Worm (Caenorhabditis elegans) whole organism, L2 larva: ENCODE data around the gene hot-1.

Experiments used
- C34F6.9 ChIP-seq: fragments of 150-350 bp; optimal IDR thresholded peaks from 2 replicates; lab custom pipeline; 2014; ENCODE audit warnings: missing biosample characterization, missing genetic modification characterization
- F13H6.1 ChIP-seq: sonication (generic microtip); optimal IDR thresholded peaks from 2 replicates; lab custom pipeline; 2016; ENCODE audit warnings: missing genetic modification characterization, missing compliant biosample characterization
- R02D3.7 ChIP-seq: fragments of 150-350 bp; optimal IDR thresholded peaks from 2 replicates; lab custom pipeline; 2014; ENCODE audit warnings: missing biosample characterization, missing genetic modification characterization
- Y55F3AM.14 ChIP-seq: fragments of 200-800 bp; sonication (Bioruptor generic); optimal IDR thresholded peaks from 2 replicates; lab custom pipeline; 2018; ENCODE audit warnings: mild to moderate bottlenecking, missing genetic modification characterization, missing compliant biosample characterization
- ZK546.5 ChIP-seq: sonication (generic microtip); optimal IDR thresholded peaks from 2 replicates; lab custom pipeline; 2017; ENCODE audit warnings: missing biosample characterization, missing genetic modification characterization
- alr-1 ChIP-seq: fragments of 150-350 bp; optimal IDR thresholded peaks from 2 replicates; lab custom pipeline; 2014; ENCODE audit warnings: missing biosample characterization, missing genetic modification characterization
- aly-2 ChIP-seq: fragments of 150-350 bp; optimal IDR thresholded peaks from 2 replicates; lab custom pipeline; 2014; ENCODE audit warnings: missing biosample characterization, missing genetic modification characterization
- ama-1 ChIP-seq: fragments of 150-350 bp; optimal IDR thresholded peaks from 2 replicates; lab custom pipeline; 2018; ENCODE audit warnings: inconsistent platforms
- blmp-1 ChIP-seq: sonication (generic microtip); optimal IDR thresholded peaks from 2 replicates; lab custom pipeline; 2017; ENCODE audit warnings: missing genetic modification characterization, mild to moderate bottlenecking, missing compliant biosample characterization, antibody characterized with exemption, moderate library complexity; ENCODE audit not compliant: insufficient read depth
- ceh-16 ChIP-seq: fragments of 150-350 bp; optimal IDR thresholded peaks from 2 replicates; lab custom pipeline; 2014; ENCODE audit warnings: missing biosample characterization, missing genetic modification characterization
- ceh-82 ChIP-seq: fragments of 150-350 bp; optimal IDR thresholded peaks from 2 replicates; lab custom pipeline; 2014; ENCODE audit warnings: missing biosample characterization, missing genetic modification characterization
- crh-2 ChIP-seq: sonication (generic microtip); optimal IDR thresholded peaks from 2 replicates; lab custom pipeline; 2017; ENCODE audit warnings: missing biosample characterization, missing genetic modification characterization
- dmd-4 ChIP-seq: sonication (generic microtip); optimal IDR thresholded peaks from 2 replicates; lab custom pipeline; 2017; ENCODE audit warnings: missing biosample characterization, missing genetic modification characterization
- egl-27 ChIP-seq: sonication (generic microtip); optimal IDR thresholded peaks from 3 replicates; lab custom pipeline; 2017; ENCODE audit warnings: missing biosample characterization, missing genetic modification reagents, missing genetic modification characterization
- elt-1 ChIP-seq: fragments of 150-350 bp; optimal IDR thresholded peaks from 2 replicates; lab custom pipeline; 2014; ENCODE audit warnings: missing biosample characterization, missing genetic modification characterization
- fos-1 ChIP-seq: fragments of 150-350 bp; optimal IDR thresholded peaks from 2 replicates; lab custom pipeline; 2014; ENCODE audit warnings: missing biosample characterization, missing genetic modification characterization
- gmeb-1 ChIP-seq: fragments of 150-350 bp; optimal IDR thresholded peaks from 2 replicates; lab custom pipeline; 2014; ENCODE audit warnings: missing biosample characterization, missing genetic modification characterization
- lin-11 ChIP-seq: fragments of 150-350 bp; sonication (generic microtip); optimal IDR thresholded peaks from 2 replicates; lab custom pipeline; 2014; ENCODE audit warnings: missing biosample characterization, missing genetic modification characterization, inconsistent platforms, mixed read lengths
- lsy-2 ChIP-seq, 2 experiments: fragments of 150-350 bp in 1 of 2; sonication (generic microtip) in 1 of 2; optimal IDR thresholded peaks; 2 replicates each; lab custom pipeline; 2014 to 2017; ENCODE audit warnings: missing biosample characterization in 2 of 2, missing genetic modification characterization in 2 of 2
- mab-5 ChIP-seq: fragments of 150-350 bp; optimal IDR thresholded peaks from 2 replicates; lab custom pipeline; 2014; ENCODE audit warnings: missing biosample characterization, missing genetic modification characterization
- mbf-1 ChIP-seq: sonication (generic microtip); optimal IDR thresholded peaks from 2 replicates; lab custom pipeline; 2017; ENCODE audit warnings: missing biosample characterization, missing genetic modification characterization
- mdl-1 ChIP-seq, 2 experiments: fragments of 150-350 bp in 1 of 2; sonication (generic microtip) in 1 of 2; optimal IDR thresholded peaks; 2 replicates each; lab custom pipeline; 2017; ENCODE audit warnings: missing biosample characterization in 2 of 2, missing genetic modification characterization in 2 of 2
- nhr-10 ChIP-seq: sonication (generic microtip); optimal IDR thresholded peaks from 2 replicates; lab custom pipeline; 2017; ENCODE audit warnings: missing biosample characterization, missing genetic modification characterization
- nhr-11 ChIP-seq: fragments of 150-350 bp; optimal IDR thresholded peaks from 2 replicates; lab custom pipeline; 2014; ENCODE audit warnings: missing biosample characterization, missing genetic modification characterization
- nhr-129 ChIP-seq: fragments of 150-350 bp; optimal IDR thresholded peaks from 2 replicates; lab custom pipeline; 2014; ENCODE audit warnings: missing biosample characterization, missing genetic modification characterization
- nhr-21 ChIP-seq: fragments of 150-350 bp; optimal IDR thresholded peaks from 2 replicates; lab custom pipeline; 2014; ENCODE audit warnings: missing biosample characterization, missing genetic modification characterization
- nhr-23 ChIP-seq: fragments of 150-350 bp; optimal IDR thresholded peaks from 2 replicates; lab custom pipeline; 2014; ENCODE audit warnings: missing biosample characterization, missing genetic modification reagents, missing genetic modification characterization
- nhr-25 ChIP-seq: fragments of 150-350 bp; sonication (generic microtip); optimal IDR thresholded peaks from 3 replicates; lab custom pipeline; 2014; ENCODE audit warnings: missing biosample characterization, missing genetic modification characterization
- nhr-77 ChIP-seq: fragments of 150-350 bp; optimal IDR thresholded peaks from 2 replicates; lab custom pipeline; 2014; ENCODE audit warnings: missing biosample characterization, missing genetic modification characterization
- peb-1 ChIP-seq: fragments of 150-350 bp; optimal IDR thresholded peaks from 2 replicates; lab custom pipeline; 2014; ENCODE audit warnings: missing biosample characterization, missing genetic modification characterization
- sem-4 ChIP-seq: fragments of 150-350 bp; optimal IDR thresholded peaks from 2 replicates; lab custom pipeline; 2014; ENCODE audit warnings: missing biosample characterization, missing genetic modification reagents, missing genetic modification characterization
- skn-1 ChIP-seq: sonication (generic microtip); optimal IDR thresholded peaks from 2 replicates; lab custom pipeline; 2017; ENCODE audit warnings: missing biosample characterization, missing genetic modification characterization
- sma-3 ChIP-seq: sonication (generic microtip); optimal IDR thresholded peaks from 2 replicates; lab custom pipeline; 2016; ENCODE audit warnings: missing genetic modification reagents, missing genetic modification characterization, missing compliant biosample characterization
- sma-9 ChIP-seq, 2 experiments: fragments of 150-350 bp in 1 of 2; sonication (generic microtip) in 1 of 2; optimal IDR thresholded peaks; 2 replicates each; lab custom pipeline; 2014 to 2016; ENCODE audit warnings: missing genetic modification characterization in 2 of 2, mild to moderate bottlenecking in 1 of 2, missing biosample characterization in 1 of 2, missing compliant biosample characterization in 1 of 2, missing genetic modification reagents in 1 of 2, moderate library complexity in 1 of 2
- snpc-4 ChIP-seq: fragments of 150-350 bp; optimal IDR thresholded peaks from 2 replicates; lab custom pipeline; 2014; ENCODE audit warnings: missing biosample characterization, missing genetic modification characterization
- unc-55 ChIP-seq: fragments of 150-350 bp; sonication (generic microtip); optimal IDR thresholded peaks from 3 replicates; lab custom pipeline; 2014; ENCODE audit warnings: missing biosample characterization, missing genetic modification reagents, missing genetic modification characterization
- unc-62 ChIP-seq: fragments of 150-350 bp; optimal IDR thresholded peaks from 2 replicates; lab custom pipeline; 2014; ENCODE audit warnings: missing biosample characterization, missing genetic modification reagents, missing genetic modification characterization
- zag-1 ChIP-seq: fragments of 150-350 bp; optimal IDR thresholded peaks from 2 replicates; lab custom pipeline; 2014; ENCODE audit warnings: missing biosample characterization, missing genetic modification characterization
- ztf-1 ChIP-seq: fragments of 200-800 bp; sonication (Bioruptor generic); conservative IDR thresholded peaks from 2 replicates; pipeline ENCODE4 v1.3.6; 2022; ENCODE audit warnings: missing genetic modification characterization, missing compliant biosample characterization
- ztf-11 ChIP-seq: sonication (generic microtip); optimal IDR thresholded peaks from 2 replicates; lab custom pipeline; 2017; ENCODE audit warnings: missing biosample characterization, missing genetic modification characterization
- ztf-4 ChIP-seq: fragments of 150-350 bp; optimal IDR thresholded peaks from 2 replicates; lab custom pipeline; 2014; ENCODE audit warnings: missing biosample characterization, missing genetic modification characterization

Gene hot-1

ce11 chrV:14617711-14618110 lies 3.2 kb upstream of the hot-1 start:
- TF ChIP-seq alr-1 (tag; lab: Kevin White, UChicago) = no peak
- no peak for TF ChIP-seq ztf-11 (tag; lab: Kevin White, UChicago)
- no peak for TF ChIP-seq ZK546.5 (tag; lab: Kevin White, UChicago)
- no peak for TF ChIP-seq egl-27 (tag; lab: Kevin White, UChicago)
- no peak for TF ChIP-seq Y55F3AM.14 (GFP tag; lab: Kevin White, UChicago)
- TF ChIP-seq C34F6.9 = no peak
- no peak for TF ChIP-seq peb-1 (tag; lab: Kevin White, UChicago)
- no peak for TF ChIP-seq nhr-77 (tag; lab: Kevin White, UChicago)
- no peak for TF ChIP-seq zag-1 (tag; lab: Kevin White, UChicago)
- TF ChIP-seq unc-62 (GFP tag; lab: Kevin White, UChicago) = no peak
- no peak for TF ChIP-seq nhr-21 (tag; lab: Kevin White, UChicago)
- no peak for TF ChIP-seq nhr-25 (tag; lab: Kevin White, UChicago)
- no peak for TF ChIP-seq lsy-2 (tag; optimal IDR thresholded peaks at IDR 0.05; lab: Kevin White, UChicago)
- no peak for TF ChIP-seq elt-1 (tag; lab: Kevin White, UChicago)
- TF ChIP-seq blmp-1 (tag; lab: Kevin White, UChicago) = no peak
- TF ChIP-seq nhr-11 (tag; lab: Kevin White, UChicago) = no peak
- TF ChIP-seq ceh-16 = no peak
- TF ChIP-seq nhr-23 = no peak
- no peak for TF ChIP-seq ztf-1 (GFP tag; lab: Robert Waterston, UW)

ce11 chrV:14620311-14620710 lies 624 bp upstream of the hot-1 start:
- no peak for TF ChIP-seq snpc-4 (tag; lab: Kevin White, UChicago)
- no peak for TF ChIP-seq nhr-10
- no peak for TF ChIP-seq nhr-25 (tag; lab: Kevin White, UChicago)

ce11 chrV:14625662-14626061 lies 4.7 kb downstream of the hot-1 start:
- no peak for TF ChIP-seq unc-62 (GFP tag; lab: Kevin White, UChicago)
- peak; percentile 29 for TF ChIP-seq sma-9 (GFP tag; optimal IDR thresholded peaks at IDR 0.05; lab: Kevin White, UChicago)
- TF ChIP-seq sma-9 (tag; optimal IDR thresholded peaks at IDR 0.05; lab: Kevin White, UChicago) = no peak
- TF ChIP-seq lsy-2 (tag; optimal IDR thresholded peaks at IDR 0.05; lab: Kevin White, UChicago) = peak in 1 of 2 experiments; percentile 10
- TF ChIP-seq dmd-4 (tag; lab: Kevin White, UChicago) = no peak
- peak; percentile 27 for TF ChIP-seq nhr-129 (tag; lab: Kevin White, UChicago)
- no peak for TF ChIP-seq sem-4
- TF ChIP-seq gmeb-1 (tag; lab: Kevin White, UChicago) = no peak
- TF ChIP-seq ZK546.5 (tag; lab: Kevin White, UChicago) = no peak
- no peak for TF ChIP-seq aly-2 (tag; lab: Kevin White, UChicago)
- TF ChIP-seq unc-55 = no peak
- TF ChIP-seq sma-3 (GFP tag; lab: Kevin White, UChicago) = no peak
- TF ChIP-seq R02D3.7 (tag; lab: Kevin White, UChicago) = no peak
- no peak for TF ChIP-seq ceh-82 (tag; lab: Kevin White, UChicago)
- no peak for TF ChIP-seq ztf-4
- peak; percentile 5 for TF ChIP-seq mab-5 (tag; lab: Kevin White, UChicago)
- no peak for TF ChIP-seq mdl-1 (tag; optimal IDR thresholded peaks at IDR 0.05; lab: Kevin White, UChicago)
- peak; percentile 6 for TF ChIP-seq F13H6.1 (tag; lab: Kevin White, UChicago)
- TF ChIP-seq skn-1 = no peak
- TF ChIP-seq crh-2 (tag; lab: Kevin White, UChicago) = no peak
- TF ChIP-seq nhr-23 = no peak
- TF ChIP-seq Y55F3AM.14 (GFP tag; lab: Kevin White, UChicago) = no peak
- no peak for TF ChIP-seq lin-11 (tag; lab: Kevin White, UChicago)
- TF ChIP-seq, all 48 proteins: peak for 5

ce11 chrV:14631588-14631987 lies 10.7 kb downstream of the hot-1 start, which contains the start of gene F43D2.3:
TSS of gene F43D2.3 (plus strand) at chrV:14631888.
- TF ChIP-seq mab-5 (tag; lab: Kevin White, UChicago) (no peak), mbf-1 (tag; lab: Kevin White, UChicago) (no peak), ZK546.5 (tag; lab: Kevin White, UChicago) (no peak), fos-1 (tag; lab: Kevin White, UChicago) (no peak), ceh-16 (no peak), ztf-1 (GFP tag; lab: Robert Waterston, UW) (no peak), skn-1 (no peak), ama-1 (no peak)
